Worm (Caenorhabditis elegans) whole organism, mixed stage, embryonic: ENCODE measurements around the gene clec-149.
A peak's percentile ranks its signal among the peaks of the same experiment; 100 is the strongest.

ENCODE experiments used
- M03D4.4 ChIP-seq: sonication (generic microtip); optimal IDR thresholded peaks from 2 replicates; lab custom pipeline; 2017; ENCODE audit warnings: mild to moderate bottlenecking, missing genetic modification characterization, missing compliant biosample characterization
- bed-3 ChIP-seq: fragments of 200-800 bp; sonication (Bioruptor generic); optimal IDR thresholded peaks from 3 replicates; lab custom pipeline; 2018; ENCODE audit warnings: mild to moderate bottlenecking, missing genetic modification characterization, moderate library complexity, missing compliant biosample characterization
- blmp-1 ChIP-seq: fragments of 150-350 bp; optimal IDR thresholded peaks from 2 replicates; lab custom pipeline; 2014; ENCODE audit warnings: missing biosample characterization, missing genetic modification characterization
- ceh-39 ChIP-seq: fragments of 150-350 bp; optimal IDR thresholded peaks from 2 replicates; lab custom pipeline; 2014; ENCODE audit warnings: missing biosample characterization, missing genetic modification characterization
- ceh-43 ChIP-seq: fragments of 200-800 bp; sonication (Bioruptor generic); optimal IDR thresholded peaks from 2 replicates; lab custom pipeline; 2018; ENCODE audit warnings: mild to moderate bottlenecking, missing genetic modification characterization, moderate library complexity, missing compliant biosample characterization
- ceh-83 ChIP-seq: fragments of 200-800 bp; sonication (Bioruptor generic); optimal IDR thresholded peaks from 2 replicates; lab custom pipeline; 2018; ENCODE audit warnings: mild to moderate bottlenecking, missing genetic modification characterization, missing compliant biosample characterization
- ces-1 ChIP-seq: fragments of 150-350 bp; optimal IDR thresholded peaks from 2 replicates; lab custom pipeline; 2014; ENCODE audit warnings: missing biosample characterization, missing genetic modification reagents, missing genetic modification characterization
- cnd-1 ChIP-seq: fragments of 200-800 bp; sonication (Bioruptor generic); optimal IDR thresholded peaks from 2 replicates; lab custom pipeline; 2018; ENCODE audit warnings: mild to moderate bottlenecking, missing genetic modification characterization, missing compliant biosample characterization
- drap-1 ChIP-seq: fragments of 200-800 bp; sonication (Bioruptor generic); optimal IDR thresholded peaks from 3 replicates; lab custom pipeline; 2018; ENCODE audit warnings: mild to moderate bottlenecking, missing genetic modification characterization, missing compliant biosample characterization
- elt-1 ChIP-seq: sonication (generic microtip); optimal IDR thresholded peaks from 2 replicates; lab custom pipeline; 2017; ENCODE audit warnings: missing genetic modification characterization, mild to moderate bottlenecking, missing compliant biosample characterization, antibody characterized with exemption, moderate library complexity, borderline replicate concordance; ENCODE audit not compliant: insufficient read depth
- elt-3 ChIP-seq: fragments of 150-350 bp; optimal IDR thresholded peaks from 2 replicates; lab custom pipeline; 2014; ENCODE audit warnings: missing biosample characterization, missing genetic modification characterization
- flh-1 ChIP-seq: fragments of 200-800 bp; sonication (Bioruptor generic); optimal IDR thresholded peaks from 2 replicates; lab custom pipeline; 2018; ENCODE audit warnings: mild to moderate bottlenecking, missing genetic modification characterization, moderate library complexity, missing compliant biosample characterization
- ham-2 ChIP-seq: fragments of 200-800 bp; sonication (Bioruptor generic); optimal IDR thresholded peaks from 2 replicates; lab custom pipeline; 2018; ENCODE audit warnings: mild to moderate bottlenecking, missing genetic modification characterization, missing compliant biosample characterization
- hlh-1 ChIP-seq: fragments of 150-350 bp; optimal IDR thresholded peaks from 2 replicates; lab custom pipeline; 2014; ENCODE audit warnings: missing biosample characterization, missing genetic modification reagents, missing genetic modification characterization
- lin-13 ChIP-seq: fragments of 150-350 bp; optimal IDR thresholded peaks from 2 replicates; lab custom pipeline; 2014; ENCODE audit warnings: missing biosample characterization, missing genetic modification characterization
- lin-32 ChIP-seq: fragments of 200-800 bp; sonication (Bioruptor generic); optimal IDR thresholded peaks from 2 replicates; lab custom pipeline; 2018; ENCODE audit warnings: mild to moderate bottlenecking, missing genetic modification characterization, missing compliant biosample characterization
- lsy-2 ChIP-seq: fragments of 150-350 bp; optimal IDR thresholded peaks from 2 replicates; lab custom pipeline; 2014; ENCODE audit warnings: missing biosample characterization, missing genetic modification characterization
- mab-5 ChIP-seq: fragments of 150-350 bp; optimal IDR thresholded peaks from 2 replicates; lab custom pipeline; 2014; ENCODE audit warnings: missing biosample characterization, missing genetic modification characterization
- mep-1 ChIP-seq: fragments of 150-350 bp; optimal IDR thresholded peaks from 2 replicates; lab custom pipeline; 2017; ENCODE audit warnings: missing biosample characterization, missing genetic modification reagents, missing genetic modification characterization, inconsistent platforms
- mls-2 ChIP-seq: sonication (generic microtip); optimal IDR thresholded peaks from 2 replicates; lab custom pipeline; 2016; ENCODE audit warnings: mild to moderate bottlenecking, missing genetic modification characterization, moderate library complexity, missing compliant biosample characterization
- nhr-12 ChIP-seq: fragments of 150-350 bp; optimal IDR thresholded peaks from 2 replicates; lab custom pipeline; 2014; ENCODE audit warnings: missing biosample characterization, missing genetic modification characterization
- nhr-2 ChIP-seq: fragments of 150-350 bp; optimal IDR thresholded peaks from 2 replicates; lab custom pipeline; 2014; ENCODE audit warnings: missing biosample characterization, missing genetic modification characterization
- nhr-237 ChIP-seq: fragments of 150-350 bp; optimal IDR thresholded peaks from 2 replicates; lab custom pipeline; 2014; ENCODE audit warnings: missing biosample characterization, missing genetic modification characterization
- nhr-28 ChIP-seq: fragments of 150-350 bp; optimal IDR thresholded peaks from 2 replicates; lab custom pipeline; 2014; ENCODE audit warnings: missing biosample characterization, missing genetic modification characterization
- nhr-76 ChIP-seq: sonication (generic microtip); optimal IDR thresholded peaks from 2 replicates; lab custom pipeline; 2017; ENCODE audit warnings: missing biosample characterization, missing genetic modification characterization
- pha-4 ChIP-seq: fragments of 150-350 bp; optimal IDR thresholded peaks from 2 replicates; lab custom pipeline; 2018; ENCODE audit warnings: missing biosample characterization, missing genetic modification reagents, missing genetic modification characterization
- sem-2 ChIP-seq: fragments of 200-800 bp; sonication (Bioruptor generic); optimal IDR thresholded peaks from 2 replicates; lab custom pipeline; 2018; ENCODE audit warnings: mild to moderate bottlenecking, missing genetic modification characterization, missing compliant biosample characterization
- snpc-4 ChIP-seq: fragments of 150-350 bp; optimal IDR thresholded peaks from 2 replicates; lab custom pipeline; 2014; ENCODE audit warnings: missing biosample characterization, missing genetic modification characterization
- sptf-1 ChIP-seq: sonication (generic microtip); optimal IDR thresholded peaks from 2 replicates; lab custom pipeline; 2017; ENCODE audit warnings: mild to moderate bottlenecking, missing genetic modification characterization, moderate library complexity, missing compliant biosample characterization
- tbx-8 ChIP-seq: fragments of 200-800 bp; sonication (Bioruptor generic); optimal IDR thresholded peaks from 2 replicates; lab custom pipeline; 2018; ENCODE audit warnings: mild to moderate bottlenecking, missing genetic modification characterization, moderate library complexity, missing compliant biosample characterization
- unc-120 ChIP-seq: sonication (generic microtip); optimal IDR thresholded peaks from 2 replicates; lab custom pipeline; 2017; ENCODE audit warnings: missing genetic modification characterization, missing compliant biosample characterization; ENCODE audit not compliant: poor library complexity, severe bottlenecking
- unc-39 ChIP-seq: fragments of 150-350 bp; optimal IDR thresholded peaks from 2 replicates; lab custom pipeline; 2014; ENCODE audit warnings: missing biosample characterization, missing genetic modification characterization
- unc-62 ChIP-seq: fragments of 150-350 bp; optimal IDR thresholded peaks from 2 replicates; lab custom pipeline; 2014; ENCODE audit warnings: missing biosample characterization, missing genetic modification reagents, missing genetic modification characterization
- zip-8 ChIP-seq: fragments of 150-350 bp; optimal IDR thresholded peaks from 2 replicates; lab custom pipeline; 2014; ENCODE audit warnings: missing biosample characterization, missing genetic modification characterization
- ztf-11 ChIP-seq: fragments of 150-350 bp; optimal IDR thresholded peaks from 2 replicates; lab custom pipeline; 2014; ENCODE audit warnings: missing biosample characterization, missing genetic modification characterization

clec-149 gene

DNA sequence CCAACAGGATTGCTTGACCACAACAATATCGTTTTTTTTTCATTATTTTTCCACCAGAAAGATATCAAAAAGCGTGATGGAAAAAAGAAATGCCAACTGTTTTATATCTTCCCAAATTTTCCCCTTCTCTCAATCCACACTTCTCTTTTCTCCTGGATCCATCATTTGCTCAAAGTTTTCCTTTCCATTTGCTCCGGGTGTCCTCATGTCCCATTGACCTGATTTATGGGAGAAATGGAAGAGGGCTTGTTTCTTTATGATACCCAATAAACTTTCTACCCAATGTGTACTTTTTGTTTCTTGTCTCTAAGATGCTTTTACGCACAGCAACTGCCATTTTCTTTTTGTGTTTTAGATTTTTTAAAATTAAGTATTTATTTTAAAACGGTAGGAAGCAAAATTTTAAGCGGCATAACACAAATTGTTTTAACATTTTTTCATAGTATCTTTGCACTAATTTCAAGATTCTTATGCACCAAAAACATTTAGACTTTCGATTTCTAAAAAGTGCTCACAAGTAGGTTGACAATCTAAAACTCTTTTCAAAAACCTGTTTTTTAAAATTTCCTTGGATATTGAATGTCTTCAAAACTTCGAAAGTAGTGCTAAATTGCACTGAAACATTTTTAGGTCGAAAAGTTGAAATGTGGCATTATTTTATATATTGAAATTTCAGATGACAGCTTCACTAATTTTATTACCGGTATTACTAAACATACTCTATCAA is at the start of gene clec-149:
TSS of gene clec-149 (plus strand) at position 677 of the 727 bp plus-strand sequence.
- no peak for TF ChIP-seq ces-1 (GFP tag; lab: Kevin White, UChicago)
- peak; percentile 43 for TF ChIP-seq unc-62 (GFP tag; lab: Kevin White, UChicago)

- TF ChIP-seq nhr-237 (tag; lab: Kevin White, UChicago) (no peak), ceh-83 (no peak), sem-2 (GFP tag; lab: Kevin White, UChicago) (no peak), bed-3 (no peak), ztf-11 (no peak), hlh-1 (no peak), mls-2 (tag; lab: Kevin White, UChicago) (no peak), lin-13 (no peak)
Observed at ce11 chrIII:775443-775842, 47.6 kb upstream of the clec-149 start.

DNA sequence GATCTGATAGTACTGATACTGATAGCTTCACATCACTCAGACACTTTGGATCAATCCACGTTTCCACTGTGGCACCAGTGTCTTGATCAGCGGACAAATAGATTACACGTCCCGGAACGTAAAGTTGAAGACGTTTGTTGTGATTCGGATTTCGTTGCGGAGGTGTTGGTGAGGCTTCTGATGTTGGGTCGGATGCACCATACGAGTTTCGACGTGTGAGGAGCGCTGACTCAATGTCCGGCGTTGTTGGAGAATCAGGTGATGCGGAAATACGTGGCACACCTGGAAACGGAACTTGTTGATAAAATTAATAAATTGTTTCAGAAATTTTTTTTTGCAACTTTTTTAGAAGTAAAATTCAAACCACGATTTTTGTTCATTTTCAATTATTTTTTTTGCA is 44.3 kb upstream of the clec-149 start, which contains the start of gene alh-11:
TSS of gene alh-11 (minus strand) at position 101 of the 400 bp plus-strand sequence.
- no peak for TF ChIP-seq nhr-12 (tag; lab: Kevin White, UChicago)
- no peak for TF ChIP-seq flh-1 (GFP tag; lab: Kevin White, UChicago)
- no peak for TF ChIP-seq blmp-1
- TF ChIP-seq nhr-2 (tag; lab: Kevin White, UChicago), result no peak
- no peak for TF ChIP-seq pha-4 (tag; lab: Kevin White, UChicago)
- TF ChIP-seq nhr-237 (tag; lab: Kevin White, UChicago), result no peak
- TF ChIP-seq tbx-8 (GFP tag; lab: Kevin White, UChicago), result no peak
- TF ChIP-seq ham-2 (GFP tag; lab: Kevin White, UChicago), result no peak
- no peak for TF ChIP-seq ceh-83
- no peak for TF ChIP-seq nhr-28 (tag; lab: Kevin White, UChicago)
- TF ChIP-seq ceh-43 (GFP tag; lab: Kevin White, UChicago), result no peak
- TF ChIP-seq elt-3 (tag; lab: Kevin White, UChicago), result no peak
- TF ChIP-seq ceh-39, result no peak
- TF ChIP-seq drap-1 (GFP tag; lab: Kevin White, UChicago), result no peak
- no peak for TF ChIP-seq ztf-11
- TF ChIP-seq, all 35 proteins: peak for 0

ce11 chrIII:782503-782902 is 40.5 kb upstream of the clec-149 start:
- TF ChIP-seq tbx-8 (GFP tag; lab: Kevin White, UChicago) (no peak), zip-8 (tag; lab: Kevin White, UChicago) (no peak), ham-2 (GFP tag; lab: Kevin White, UChicago) (no peak), ztf-11 (no peak), unc-39 (tag; lab: Kevin White, UChicago) (no peak), elt-3 (tag; lab: Kevin White, UChicago) (no peak), nhr-76 (no peak), ceh-43 (GFP tag; lab: Kevin White, UChicago) (no peak)

DNA sequence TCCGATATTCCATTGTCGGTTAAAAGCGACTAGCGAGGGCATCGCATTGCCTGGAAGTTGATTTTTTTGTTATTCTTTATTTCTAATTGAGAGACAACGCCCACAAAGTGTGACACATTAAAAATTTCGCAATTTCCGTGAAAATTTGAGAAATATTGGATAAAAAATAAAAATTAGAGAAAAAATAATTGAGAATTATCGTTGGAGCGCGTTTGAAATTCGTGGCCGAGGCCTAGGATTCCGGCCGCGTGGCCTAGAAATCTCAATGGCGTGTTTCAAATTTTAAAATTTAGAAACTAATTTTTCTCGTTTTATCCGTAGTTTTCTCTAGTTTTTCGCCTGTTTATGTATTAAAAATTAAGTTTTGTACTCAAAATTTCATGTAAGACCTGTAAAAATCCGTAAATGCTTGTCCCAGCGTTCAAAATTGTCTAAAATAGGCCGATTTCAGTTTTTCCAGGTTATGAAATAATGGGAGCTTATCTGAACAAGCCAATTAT is 39.7 kb upstream of the clec-149 start, which contains the start of the genes dagl-2 and ppm-1.G:
TSS of gene dagl-2 (minus strand) at position 52 of the 500 bp plus-strand sequence.
TSS of gene ppm-1.G (plus strand) at position 450 of the 500 bp plus-strand sequence.
- TF ChIP-seq unc-39 (tag; lab: Kevin White, UChicago) (no peak), drap-1 (GFP tag; lab: Kevin White, UChicago) (no peak), ham-2 (GFP tag; lab: Kevin White, UChicago) (no peak), nhr-2 (tag; lab: Kevin White, UChicago) (no peak), M03D4.4 (tag; lab: Kevin White, UChicago) (no peak), elt-1 (tag; lab: Kevin White, UChicago) (no peak), unc-120 (tag; lab: Kevin White, UChicago) (no peak), mep-1 (tag; lab: Kevin White, UChicago) (peak; percentile 59), ceh-43 (GFP tag; lab: Kevin White, UChicago) (no peak), pha-4 (tag; lab: Kevin White, UChicago) (peak; percentile 11), sptf-1 (tag; lab: Kevin White, UChicago) (no peak), tbx-8 (GFP tag; lab: Kevin White, UChicago) (no peak), nhr-12 (tag; lab: Kevin White, UChicago) (no peak), sem-2 (GFP tag; lab: Kevin White, UChicago) (no peak), ztf-11 (no peak), elt-3 (tag; lab: Kevin White, UChicago) (no peak), hlh-1 (no peak), lin-13 (peak; percentile 12), bed-3 (no peak), blmp-1 (no peak), nhr-237 (tag; lab: Kevin White, UChicago) (peak; percentile 67), cnd-1 (tag; lab: Kevin White, UChicago) (no peak), snpc-4 (tag; lab: Kevin White, UChicago) (no peak), unc-62 (GFP tag; lab: Kevin White, UChicago) (no peak), ceh-39 (peak; percentile 24), lsy-2 (tag; lab: Kevin White, UChicago) (peak; percentile 76), ces-1 (GFP tag; lab: Kevin White, UChicago) (peak; percentile 88), nhr-76 (no peak), mls-2 (tag; lab: Kevin White, UChicago) (peak; percentile 13), nhr-28 (tag; lab: Kevin White, UChicago) (no peak), ceh-83 (no peak), zip-8 (tag; lab: Kevin White, UChicago) (no peak), flh-1 (GFP tag; lab: Kevin White, UChicago) (no peak), mab-5 (tag; lab: Kevin White, UChicago) (no peak), lin-32 (GFP tag; lab: Kevin White, UChicago) (no peak)
